Worm (Caenorhabditis elegans) whole organism, L3 larva: ENCODE measurements around the gene grl-8.

Experiments used
- aly-2 ChIP-seq: fragments of 150-350 bp; optimal IDR thresholded peaks from 2 replicates; lab custom pipeline; 2014; ENCODE audit warnings: missing biosample characterization, missing genetic modification characterization
- egl-27 ChIP-seq: sonication (generic microtip); optimal IDR thresholded peaks from 4 replicates; lab custom pipeline; 2017; ENCODE audit warnings: missing biosample characterization, missing genetic modification reagents, missing genetic modification characterization
- nhr-23 ChIP-seq: fragments of 150-350 bp; optimal IDR thresholded peaks from 2 replicates; lab custom pipeline; 2014; ENCODE audit warnings: missing biosample characterization, missing genetic modification reagents, missing genetic modification characterization
- nhr-43 ChIP-seq: sonication (generic microtip); optimal IDR thresholded peaks from 2 replicates; lab custom pipeline; 2016; ENCODE audit warnings: mild to moderate bottlenecking, missing genetic modification characterization, missing compliant biosample characterization; ENCODE audit not compliant: poor library complexity, severe bottlenecking
- nhr-77 ChIP-seq: fragments of 150-350 bp; optimal IDR thresholded peaks from 2 replicates; lab custom pipeline; 2014; ENCODE audit warnings: missing biosample characterization, missing genetic modification characterization
- pqm-1 ChIP-seq: fragments of 150-350 bp; optimal IDR thresholded peaks from 2 replicates; lab custom pipeline; 2017; ENCODE audit warnings: missing biosample characterization, missing genetic modification characterization, inconsistent platforms
- sea-2 ChIP-seq: fragments of 150-350 bp; sonication (generic microtip); optimal IDR thresholded peaks from 4 replicates; lab custom pipeline; 2014; ENCODE audit warnings: missing biosample characterization, missing genetic modification reagents, missing genetic modification characterization
- skn-1 ChIP-seq: fragments of 150-350 bp; optimal IDR thresholded peaks from 2 replicates; lab custom pipeline; 2014; ENCODE audit warnings: missing biosample characterization, missing genetic modification characterization
- snpc-4 ChIP-seq: fragments of 150-350 bp; optimal IDR thresholded peaks from 2 replicates; lab custom pipeline; 2014; ENCODE audit warnings: missing biosample characterization, missing genetic modification characterization
- ztf-4 ChIP-seq: fragments of 150-350 bp; optimal IDR thresholded peaks from 2 replicates; lab custom pipeline; 2014; ENCODE audit warnings: missing biosample characterization, missing genetic modification characterization

ce11 chrV:6780676-6781075 is 47.8 kb upstream of the grl-8 start:
- TF ChIP-seq skn-1 (tag; lab: Kevin White, UChicago) (no peak), pqm-1 (tag; lab: Kevin White, UChicago) (no peak), snpc-4 (tag; lab: Kevin White, UChicago) (no peak), nhr-43 (no peak), egl-27 (tag; lab: Kevin White, UChicago) (no peak), aly-2 (no peak), ztf-4 (tag; lab: Kevin White, UChicago) (no peak), nhr-77 (tag; lab: Kevin White, UChicago) (no peak), nhr-23 (no peak), sea-2 (GFP tag; lab: Kevin White, UChicago) (no peak)
